Worm (Caenorhabditis elegans): ENCODE measurements around the gene srw-86.

The srw-86 gene

ce11 chrV:19380968-19381367 is 19.6 kb downstream of the srw-86 start, which contains the start of gene srw-84:
Gene srw-84 (plus strand): TSS chrV:19381268.
- TF ChIP-seq fos-1 (tag; optimal IDR thresholded peaks at IDR 0.05) (no peak), egl-27 (tag; optimal IDR thresholded peaks at IDR 0.05) (no peak), daf-12 (tag; optimal IDR thresholded peaks at IDR 0.05) (no peak), nhr-77 (tag; optimal IDR thresholded peaks at IDR 0.05) (no peak), pha-4 (tag; optimal IDR thresholded peaks at IDR 0.05) (no peak), nhr-23 (tag; optimal IDR thresholded peaks at IDR 0.05) (no peak), nfya-1 (tag; optimal IDR thresholded peaks at IDR 0.05; ENCODE audit: insufficient read depth) (no peak), lin-39 (tag; optimal IDR thresholded peaks at IDR 0.05) (no peak), jun-1 (tag; optimal IDR thresholded peaks at IDR 0.05) (no peak), elt-1 (tag; optimal IDR thresholded peaks at IDR 0.05) (no peak), nhr-76 (tag; optimal IDR thresholded peaks at IDR 0.05) (no peak)

ce11 chrV:19377014-19377494 is 23.5 kb downstream of the srw-86 start, which contains the start of gene nceh-1:
Gene nceh-1 (plus strand): TSS chrV:19377444.
- TF ChIP-seq skn-1 (tag; optimal IDR thresholded peaks at IDR 0.05): no peak
- TF ChIP-seq aly-2 (tag; optimal IDR thresholded peaks at IDR 0.05): no peak
- TF ChIP-seq mdl-1 (tag; optimal IDR thresholded peaks at IDR 0.05): no peak
- TF ChIP-seq nhr-76 (tag; optimal IDR thresholded peaks at IDR 0.05): no peak
- no peak for TF ChIP-seq snpc-4 (tag; optimal IDR thresholded peaks at IDR 0.05)
- TF ChIP-seq nhr-237 (tag; optimal IDR thresholded peaks at IDR 0.05): no peak
- TF ChIP-seq pha-4 (tag; optimal IDR thresholded peaks at IDR 0.05): peak; percentile 85
- TF ChIP-seq daf-12 (tag; optimal IDR thresholded peaks at IDR 0.05): no peak
- TF ChIP-seq ZK546.5 (tag; optimal IDR thresholded peaks at IDR 0.05): no peak
- no peak for TF ChIP-seq mml-1 (tag; optimal IDR thresholded peaks at IDR 0.05)
- TF ChIP-seq nhr-23 (tag; optimal IDR thresholded peaks at IDR 0.05): no peak
- no peak for TF ChIP-seq R02D3.7 (tag; optimal IDR thresholded peaks at IDR 0.05)
- no peak for TF ChIP-seq unc-39 (tag; optimal IDR thresholded peaks at IDR 0.05)
- no peak for TF ChIP-seq elt-3 (tag; optimal IDR thresholded peaks at IDR 0.05)
- no peak for TF ChIP-seq ceh-9 (tag; optimal IDR thresholded peaks at IDR 0.05)
- TF ChIP-seq elt-2 (tag; optimal IDR thresholded peaks at IDR 0.05): peak; percentile 85
- no peak for TF ChIP-seq ceh-16 (tag; optimal IDR thresholded peaks at IDR 0.05)
- TF ChIP-seq pqm-1 (tag; optimal IDR thresholded peaks at IDR 0.05): peak; percentile 21
- TF ChIP-seq zag-1 (tag; optimal IDR thresholded peaks at IDR 0.05): no peak

- TF ChIP-seq fkh-2 (tag; optimal IDR thresholded peaks at IDR 0.05): no peak
- no peak for TF ChIP-seq fos-1 (tag; optimal IDR thresholded peaks at IDR 0.05)
- no peak for TF ChIP-seq nhr-76 (tag; optimal IDR thresholded peaks at IDR 0.05)
- no peak for TF ChIP-seq eor-1 (tag; optimal IDR thresholded peaks at IDR 0.05)
- TF ChIP-seq lin-15B (tag; optimal IDR thresholded peaks at IDR 0.05): no peak
- no peak for TF ChIP-seq elt-2 (tag; optimal IDR thresholded peaks at IDR 0.05)
- TF ChIP-seq ceh-82 (tag; optimal IDR thresholded peaks at IDR 0.05): no peak
- no peak for TF ChIP-seq R02D3.7 (tag; optimal IDR thresholded peaks at IDR 0.05)
- no peak for TF ChIP-seq nhr-67 (tag; optimal IDR thresholded peaks at IDR 0.05)
- no peak for TF ChIP-seq mml-1 (tag; optimal IDR thresholded peaks at IDR 0.05)
- no peak for TF ChIP-seq nhr-43 (tag; optimal IDR thresholded peaks at IDR 0.05; ENCODE audit: poor library complexity, severe bottlenecking)
- no peak for TF ChIP-seq zag-1 (tag; optimal IDR thresholded peaks at IDR 0.05)
- TF ChIP-seq hmg-11 (tag; optimal IDR thresholded peaks at IDR 0.05): no peak
- no peak for TF ChIP-seq nhr-77 (tag; optimal IDR thresholded peaks at IDR 0.05)
- TF ChIP-seq unc-39 (tag; optimal IDR thresholded peaks at IDR 0.05): no peak
- TF ChIP-seq nhr-12 (tag; optimal IDR thresholded peaks at IDR 0.05): no peak
Measured at ce11 chrV:19371777-19372176, 28.7 kb downstream of the srw-86 start.

ce11 chrV:19371253-19371652 is 29.3 kb downstream of the srw-86 start, which contains the start of gene Y43F8A.2:
Gene Y43F8A.2 (plus strand): TSS chrV:19371553.
- TF ChIP-seq egl-5 (tag; optimal IDR thresholded peaks at IDR 0.05) (no peak), nhr-237 (tag; optimal IDR thresholded peaks at IDR 0.05) (no peak), nhr-12 (tag; optimal IDR thresholded peaks at IDR 0.05) (no peak), ZK546.5 (tag; optimal IDR thresholded peaks at IDR 0.05) (no peak), elt-2 (tag; optimal IDR thresholded peaks at IDR 0.05) (no peak), snpc-4 (tag; optimal IDR thresholded peaks at IDR 0.05) (no peak), zag-1 (tag; optimal IDR thresholded peaks at IDR 0.05) (no peak), R02D3.7 (tag; optimal IDR thresholded peaks at IDR 0.05) (no peak), nhr-43 (tag; optimal IDR thresholded peaks at IDR 0.05; ENCODE audit: poor library complexity, severe bottlenecking) (no peak), elt-1 (tag; optimal IDR thresholded peaks at IDR 0.05) (no peak), fkh-2 (tag; optimal IDR thresholded peaks at IDR 0.05) (no peak), nhr-23 (tag; optimal IDR thresholded peaks at IDR 0.05) (no peak), nhr-28 (tag; optimal IDR thresholded peaks at IDR 0.05) (no peak)

Data from whole organism, L3 larva.